Fruit fly (Drosophila melanogaster) whole organism, embryonic: ENCODE data around the gene CG31798.
A peak's percentile ranks its signal among the peaks of the same experiment; 100 is the strongest.

Experiments
- C15 ChIP-seq: fragments of 200-800 bp; sonication (Bioruptor generic); IDR thresholded peaks from 3 replicates; pipeline ENCODE4 v1.3.6; 2022; ENCODE audit warnings: missing biosample characterization, missing genetic modification characterization
- CG10147 ChIP-seq: fragments of 200-800 bp; sonication (Bioruptor generic); optimal IDR thresholded peaks from 2 replicates; lab custom pipeline; 2019; ENCODE audit warnings: missing biosample characterization, mild to moderate bottlenecking, missing genetic modification characterization, moderate library complexity
- CG10321 ChIP-seq: fragments of 200-800 bp; sonication (Bioruptor generic); IDR thresholded peaks from 2 replicates; pipeline ENCODE4 v1.3.6; 2022; ENCODE audit warnings: missing biosample characterization, missing genetic modification characterization
- CG10462 ChIP-seq: fragments of 200-800 bp; sonication (Bioruptor generic); optimal IDR thresholded peaks from 2 replicates; lab custom pipeline; 2016; ENCODE audit warnings: missing biosample characterization, missing genetic modification characterization
- CG11560 ChIP-seq: fragments of 200-800 bp; sonication (Bioruptor generic); IDR thresholded peaks from 3 replicates; pipeline ENCODE4 v1.3.6; 2022; ENCODE audit warnings: missing biosample characterization, missing genetic modification characterization
- CG11696 ChIP-seq: fragments of 200-800 bp; sonication (Bioruptor generic); IDR thresholded peaks from 2 replicates; pipeline ENCODE4 v1.3.6; 2022; ENCODE audit warnings: missing biosample characterization, missing genetic modification characterization
- CG11723 ChIP-seq: fragments of 200-800 bp; sonication (Bioruptor generic); optimal IDR thresholded peaks from 2 replicates; lab custom pipeline; 2017; ENCODE audit warnings: missing biosample characterization, mild to moderate bottlenecking, missing genetic modification characterization
- CG12769 ChIP-seq: fragments of 200-800 bp; sonication (Bioruptor generic); optimal IDR thresholded peaks from 2 replicates; lab custom pipeline; 2019; ENCODE audit warnings: missing biosample characterization, mild to moderate bottlenecking, missing genetic modification characterization, moderate library complexity
- CG13424 ChIP-seq: fragments of 200-800 bp; sonication (Bioruptor generic); optimal IDR thresholded peaks from 2 replicates; lab custom pipeline; 2019; ENCODE audit warnings: missing biosample characterization, mild to moderate bottlenecking, missing genetic modification characterization, moderate library complexity
- CG13775 ChIP-seq: fragments of 200-800 bp; sonication (Bioruptor generic); optimal IDR thresholded peaks from 3 replicates; lab custom pipeline; 2017; ENCODE audit warnings: missing biosample characterization, mild to moderate bottlenecking, missing genetic modification characterization
- CG14050 ChIP-seq: fragments of 200-800 bp; sonication (Bioruptor generic); IDR thresholded peaks from 3 replicates; pipeline ENCODE4 v1.3.6; 2022; ENCODE audit warnings: missing biosample characterization, missing genetic modification characterization
- CG16779 ChIP-seq: fragments of 200-800 bp; sonication (Bioruptor generic); IDR thresholded peaks from 2 replicates; pipeline ENCODE4 v1.3.6; 2022; ENCODE audit warnings: missing biosample characterization, missing genetic modification characterization
- CG17359 ChIP-seq: fragments of 200-800 bp; sonication (Bioruptor generic); optimal IDR thresholded peaks from 3 replicates; lab custom pipeline; 2018; ENCODE audit warnings: missing biosample characterization, mild to moderate bottlenecking, missing genetic modification characterization, moderate library complexity
- CG18599 ChIP-seq: fragments of 200-800 bp; sonication (Bioruptor generic); optimal IDR thresholded peaks from 3 replicates; lab custom pipeline; 2017; ENCODE audit warnings: missing biosample characterization, missing genetic modification characterization, mild to moderate bottlenecking, moderate library complexity, missing genetic modification reagents
- CG2875 ChIP-seq: fragments of 200-800 bp; sonication (Bioruptor generic); optimal IDR thresholded peaks from 2 replicates; lab custom pipeline; 2017; ENCODE audit warnings: missing biosample characterization, mild to moderate bottlenecking, missing genetic modification characterization, missing genetic modification reagents
- CG33557 ChIP-seq: fragments of 200-800 bp; sonication (Bioruptor generic); optimal IDR thresholded peaks from 2 replicates; lab custom pipeline; 2019; ENCODE audit warnings: missing biosample characterization, mild to moderate bottlenecking, missing genetic modification characterization, moderate library complexity
- CG34376 ChIP-seq: fragments of 200-800 bp; sonication (Bioruptor generic); optimal IDR thresholded peaks from 2 replicates; lab custom pipeline; 2018; ENCODE audit warnings: missing biosample characterization, mild to moderate bottlenecking, missing genetic modification characterization
- CG3847 ChIP-seq: fragments of 200-800 bp; sonication (Bioruptor generic); IDR thresholded peaks from 2 replicates; pipeline ENCODE4 v1.3.6; 2022; ENCODE audit warnings: missing biosample characterization, missing genetic modification characterization
- CG4424 ChIP-seq: fragments of 200-800 bp; sonication (Bioruptor generic); optimal IDR thresholded peaks from 3 replicates; lab custom pipeline; 2016; ENCODE audit warnings: missing biosample characterization, missing genetic modification characterization
- CG4617 ChIP-seq: fragments of 200-800 bp; sonication (Bioruptor generic); optimal IDR thresholded peaks from 3 replicates; lab custom pipeline; 2016; ENCODE audit warnings: missing biosample characterization, missing genetic modification characterization, borderline replicate concordance
- CG4730 ChIP-seq: fragments of 200-800 bp; sonication (Bioruptor generic); IDR thresholded peaks from 2 replicates; pipeline ENCODE4 v1.3.6; 2022; ENCODE audit warnings: missing biosample characterization, missing genetic modification characterization
- CG5245 ChIP-seq: fragments of 200-800 bp; sonication (Bioruptor generic); optimal IDR thresholded peaks from 3 replicates; lab custom pipeline; 2016; ENCODE audit warnings: missing biosample characterization, missing genetic modification characterization
- CG6254 ChIP-seq: fragments of 200-800 bp; sonication (Bioruptor generic); optimal IDR thresholded peaks from 3 replicates; lab custom pipeline; 2017; ENCODE audit warnings: mild to moderate bottlenecking, missing biosample characterization, missing genetic modification reagents, missing genetic modification characterization
- CG8359 ChIP-seq: fragments of 200-800 bp; sonication (Bioruptor generic); optimal IDR thresholded peaks from 2 replicates; lab custom pipeline; 2017; ENCODE audit warnings: missing biosample characterization, mild to moderate bottlenecking, missing genetic modification characterization, borderline replicate concordance
- CG8944 ChIP-seq: fragments of 200-800 bp; sonication (Bioruptor generic); optimal IDR thresholded peaks from 3 replicates; lab custom pipeline; 2016; ENCODE audit warnings: missing biosample characterization, missing genetic modification characterization
- HLHmδ ChIP-seq: fragments of 200-800 bp; sonication (Bioruptor generic); optimal IDR thresholded peaks from 2 replicates; lab custom pipeline; 2018; ENCODE audit warnings: missing biosample characterization, mild to moderate bottlenecking, missing genetic modification characterization, moderate library complexity
- Lhr ChIP-seq: fragments of 200-800 bp; sonication (Bioruptor generic); optimal IDR thresholded peaks from 3 replicates; lab custom pipeline; 2017; ENCODE audit warnings: mild to moderate bottlenecking, missing biosample characterization, missing genetic modification reagents, missing genetic modification characterization
- Myb ChIP-seq: fragments of 200-800 bp; sonication (Bioruptor generic); optimal IDR thresholded peaks from 2 replicates; lab custom pipeline; 2016; ENCODE audit warnings: missing biosample characterization, missing genetic modification characterization
- Rfx ChIP-seq: fragments of 200-800 bp; sonication (Bioruptor generic); IDR thresholded peaks from 2 replicates; pipeline ENCODE4 v1.3.6; 2022; ENCODE audit warnings: missing biosample characterization, missing genetic modification characterization
- Six4 ChIP-seq: fragments of 200-800 bp; sonication (Bioruptor generic); optimal IDR thresholded peaks from 2 replicates; lab custom pipeline; 2016; ENCODE audit warnings: missing biosample characterization, missing genetic modification characterization
- aop ChIP-seq: fragments of 200-800 bp; sonication (Bioruptor generic); IDR thresholded peaks from 2 replicates; pipeline ENCODE4 v1.3.6; 2022; ENCODE audit warnings: missing biosample characterization, missing genetic modification characterization
- dan ChIP-seq: fragments of 200-800 bp; sonication (Bioruptor generic); IDR thresholded peaks from 2 replicates; pipeline ENCODE4 v1.3.6; 2022; ENCODE audit warnings: missing biosample characterization, missing genetic modification characterization
- danr ChIP-seq: fragments of 200-800 bp; sonication (Bioruptor generic); IDR thresholded peaks from 2 replicates; pipeline ENCODE4 v1.3.6; 2022; ENCODE audit warnings: missing biosample characterization, missing genetic modification characterization
- fd3F ChIP-seq: fragments of 200-800 bp; sonication (Bioruptor generic); optimal IDR thresholded peaks from 2 replicates; lab custom pipeline; 2018; ENCODE audit warnings: missing biosample characterization, mild to moderate bottlenecking, missing genetic modification characterization, moderate library complexity
- gsb ChIP-seq: fragments of 200-800 bp; sonication (Bioruptor generic); IDR thresholded peaks from 2 replicates; pipeline ENCODE4 v1.3.6; 2022; ENCODE audit warnings: missing biosample characterization, missing genetic modification characterization
- hb ChIP-seq: fragments of 200-800 bp; sonication (Bioruptor generic); IDR thresholded peaks from 3 replicates; pipeline ENCODE4 v1.3.6; 2022; ENCODE audit warnings: missing biosample characterization, missing genetic modification characterization; ENCODE audit not compliant: partially characterized antibody
- jigr1 ChIP-seq: fragments of 200-800 bp; sonication (Bioruptor generic); IDR thresholded peaks from 3 replicates; pipeline ENCODE4 v1.3.6; 2022; ENCODE audit warnings: missing biosample characterization, missing genetic modification characterization
- ken ChIP-seq: fragments of 200-800 bp; sonication (Bioruptor generic); IDR thresholded peaks from 3 replicates; pipeline ENCODE4 v1.3.6; 2022; ENCODE audit warnings: missing biosample characterization, missing genetic modification characterization
- kni ChIP-seq: fragments of 200-800 bp; sonication (Bioruptor generic); optimal IDR thresholded peaks from 3 replicates; lab custom pipeline; 2017; ENCODE audit warnings: mild to moderate bottlenecking, missing biosample characterization, missing genetic modification reagents, missing genetic modification characterization
- knrl ChIP-seq: fragments of 200-800 bp; sonication (Bioruptor generic); IDR thresholded peaks from 3 replicates; pipeline ENCODE4 v1.3.6; 2022; ENCODE audit warnings: missing biosample characterization, missing genetic modification characterization; ENCODE audit not compliant: partially characterized antibody
- lmd ChIP-seq: fragments of 200-800 bp; sonication (Bioruptor generic); IDR thresholded peaks from 2 replicates; pipeline ENCODE4 v1.3.6; 2022; ENCODE audit warnings: missing biosample characterization, missing genetic modification characterization
- lola ChIP-seq, 3 experiments: fragments of >200 bp in 2 of 3; fragments of 200-800 bp in 1 of 3; sonication (Bioruptor generic) in 1 of 3; optimal IDR thresholded peaks; 2 replicates each; lab custom pipeline; 2017 to 2019; ENCODE audit warnings: missing biosample characterization in 3 of 3, missing genetic modification characterization in 3 of 3, mild to moderate bottlenecking in 1 of 3, moderate library complexity in 1 of 3
- scrt ChIP-seq: fragments of 200-800 bp; sonication (Bioruptor generic); optimal IDR thresholded peaks from 2 replicates; lab custom pipeline; 2018; ENCODE audit warnings: missing biosample characterization, mild to moderate bottlenecking, missing genetic modification characterization, moderate library complexity
- sim ChIP-seq: fragments of 200-800 bp; sonication (Bioruptor generic); IDR thresholded peaks from 2 replicates; pipeline ENCODE4 v1.3.6; 2022; ENCODE audit warnings: missing biosample characterization, missing genetic modification characterization
- slou ChIP-seq: fragments of 200-800 bp; sonication (Bioruptor generic); optimal IDR thresholded peaks from 3 replicates; lab custom pipeline; 2016; ENCODE audit warnings: missing biosample characterization, missing genetic modification characterization
- sqz ChIP-seq: fragments of 200-800 bp; sonication (Bioruptor generic); optimal IDR thresholded peaks from 3 replicates; lab custom pipeline; 2018; ENCODE audit warnings: missing biosample characterization, mild to moderate bottlenecking, missing genetic modification characterization
- tll ChIP-seq, 2 experiments: fragments of 200-800 bp in 1 of 2; fragments of >200 bp in 1 of 2; sonication (Bioruptor generic) in 1 of 2; optimal IDR thresholded peaks; 2 replicates each; lab custom pipeline; 2017 to 2019; ENCODE audit warnings: missing biosample characterization in 2 of 2, missing genetic modification characterization in 2 of 2, mild to moderate bottlenecking in 1 of 2, moderate library complexity in 1 of 2
- toy ChIP-seq: fragments of 200-800 bp; sonication (Bioruptor generic); IDR thresholded peaks from 2 replicates; pipeline ENCODE4 v1.3.6; 2022; ENCODE audit warnings: missing biosample characterization, missing genetic modification characterization
- vvl ChIP-seq: fragments of 200-800 bp; sonication (Bioruptor generic); IDR thresholded peaks from 2 replicates; pipeline ENCODE4 v1.3.6; 2022; ENCODE audit warnings: missing biosample characterization, missing genetic modification characterization
- zen2 ChIP-seq: fragments of 200-800 bp; sonication (Bioruptor generic); IDR thresholded peaks from 3 replicates; pipeline ENCODE4 v1.3.6; 2022; ENCODE audit warnings: missing biosample characterization, missing genetic modification characterization; ENCODE audit not compliant: partially characterized antibody
- zf30C ChIP-seq: fragments of 200-800 bp; sonication (Bioruptor generic); optimal IDR thresholded peaks from 3 replicates; lab custom pipeline; 2018; ENCODE audit warnings: missing biosample characterization, mild to moderate bottlenecking, missing genetic modification characterization

Gene CG31798

dm6 chr2L:19373809-19374208, 20.2 kb upstream of the CG31798 start (continued):
- TF ChIP-seq hb (GFP tag; lab: Robert Waterston, UW), result no peak
- TF ChIP-seq CG4730 (GFP tag; lab: Robert Waterston, UW), result no peak
- no peak for TF ChIP-seq tll (GFP tag; optimal IDR thresholded peaks at IDR 0.05; lab: Kevin White, UChicago)
- no peak for TF ChIP-seq Myb
- no peak for TF ChIP-seq CG8944 (GFP tag; lab: Kevin White, UChicago)
- TF ChIP-seq CG5245 (GFP tag; lab: Kevin White, UChicago), result peak; percentile 9
- TF ChIP-seq CG18599 (GFP tag; lab: Kevin White, UChicago), result peak; percentile 36
- TF ChIP-seq CG11696, result no peak
- no peak for TF ChIP-seq CG12769 (tag; lab: Kevin White, UChicago)
- TF ChIP-seq Six4, result no peak
- TF ChIP-seq sim (GFP tag; lab: Robert Waterston, UW), result no peak
- no peak for TF ChIP-seq C15
- peak; percentile 0 for TF ChIP-seq CG2875
- peak; percentile 43 for TF ChIP-seq zf30C (GFP tag; lab: Kevin White, UChicago)
- no peak for TF ChIP-seq zen2 (GFP tag; lab: Robert Waterston, UW)
- TF ChIP-seq scrt (GFP tag; lab: Kevin White, UChicago), result no peak
- no peak for TF ChIP-seq CG4617 (GFP tag; lab: Kevin White, UChicago)
- TF ChIP-seq ken (GFP tag; lab: Robert Waterston, UW), result no peak
- TF ChIP-seq Lhr (GFP tag; lab: Kevin White, UChicago), result no peak
- TF ChIP-seq lola (GFP tag; optimal IDR thresholded peaks at IDR 0.05; lab: Kevin White, UChicago), result peak in 1 of 3 experiments; percentile 64
- TF ChIP-seq danr (GFP tag; lab: Robert Waterston, UW), result no peak
- TF ChIP-seq Rfx (GFP tag; lab: Robert Waterston, UW), result no peak
- TF ChIP-seq CG10462 (GFP tag; lab: Kevin White, UChicago), result no peak
- TF ChIP-seq fd3F (GFP tag; lab: Kevin White, UChicago), result no peak
- TF ChIP-seq slou (GFP tag; lab: Kevin White, UChicago), result no peak
- no peak for TF ChIP-seq dan (GFP tag; lab: Robert Waterston, UW)
- no peak for TF ChIP-seq kni (GFP tag; lab: Kevin White, UChicago)
- no peak for TF ChIP-seq CG11560 (tag; lab: Robert Waterston, UW)
- TF ChIP-seq vvl (GFP tag; lab: Robert Waterston, UW), result 0 out of 2 replicates have a peak, but pooled peaks have one; percentile 16
- TF ChIP-seq CG14050 (GFP tag; lab: Robert Waterston, UW), result no peak
- TF ChIP-seq CG13775, result peak; percentile 10
- peak; percentile 32 for TF ChIP-seq CG17359
- TF ChIP-seq gsb (GFP tag; lab: Robert Waterston, UW), result no peak
- TF ChIP-seq HLHmδ (GFP tag; lab: Kevin White, UChicago), result no peak
- no peak for TF ChIP-seq CG8359 (GFP tag; lab: Kevin White, UChicago)
- TF ChIP-seq CG6254, result peak; percentile 10
- TF ChIP-seq jigr1 (GFP tag; lab: Robert Waterston, UW), result no peak
- TF ChIP-seq CG10321 (GFP tag; lab: Robert Waterston, UW), result no peak
- no peak for TF ChIP-seq CG34376 (GFP tag; lab: Kevin White, UChicago)
- no peak for TF ChIP-seq CG16779 (GFP tag; lab: Robert Waterston, UW)
- TF ChIP-seq CG10147, result no peak
- no peak for TF ChIP-seq lmd (GFP tag; lab: Robert Waterston, UW)
- peak; percentile 27 for TF ChIP-seq CG4424 (GFP tag; lab: Kevin White, UChicago)
- TF ChIP-seq CG33557 (GFP tag; lab: Kevin White, UChicago), result no peak
- TF ChIP-seq knrl (GFP tag; lab: Robert Waterston, UW), result no peak
- TF ChIP-seq toy (GFP tag; lab: Robert Waterston, UW), result no peak
- no peak for TF ChIP-seq sqz (GFP tag; lab: Kevin White, UChicago)
- no peak for TF ChIP-seq CG11723 (GFP tag; lab: Kevin White, UChicago)
- no peak for TF ChIP-seq CG3847
- peak; percentile 48 for TF ChIP-seq CG13424 (tag; lab: Kevin White, UChicago)
- TF ChIP-seq aop (GFP tag; lab: Robert Waterston, UW), result no peak
